Fruit fly (Drosophila melanogaster) whole organism, prepupa: ENCODE results near the gene Ogdh.

ENCODE experiments used
- Blimp-1 ChIP-seq: fragments of 200-800 bp; sonication (Bioruptor generic); optimal IDR thresholded peaks from 3 replicates; lab custom pipeline; 2017; ENCODE audit warnings: missing biosample characterization, missing genetic modification characterization, mild to moderate bottlenecking, moderate library complexity, missing genetic modification reagents
- CG10631 ChIP-seq: fragments of 200-800 bp; sonication (Bioruptor generic); optimal IDR thresholded peaks from 2 replicates; lab custom pipeline; 2016; ENCODE audit warnings: missing biosample characterization, missing genetic modification characterization
- CG10669 ChIP-seq: fragments of 200-800 bp; sonication (Bioruptor generic); optimal IDR thresholded peaks from 3 replicates; lab custom pipeline; 2018; ENCODE audit warnings: missing biosample characterization, mild to moderate bottlenecking, missing genetic modification characterization, moderate library complexity
- CG11294 ChIP-seq: fragments of 200-800 bp; sonication (Bioruptor generic); IDR thresholded peaks from 2 replicates; pipeline ENCODE4 v1.3.6; 2022; ENCODE audit warnings: missing biosample characterization, missing genetic modification characterization
- CG11762 ChIP-seq: fragments of 200-800 bp; sonication (Bioruptor generic); optimal IDR thresholded peaks from 3 replicates; lab custom pipeline; 2016; ENCODE audit warnings: missing biosample characterization, missing genetic modification characterization; ENCODE audit not compliant: insufficient read depth
- CG16779 ChIP-seq: fragments of 200-800 bp; sonication (Bioruptor generic); optimal IDR thresholded peaks from 3 replicates; lab custom pipeline; 2017; ENCODE audit warnings: missing biosample characterization, mild to moderate bottlenecking, missing genetic modification characterization
- CG3032 ChIP-seq: fragments of 200-800 bp; optimal IDR thresholded peaks from 2 replicates; lab custom pipeline; 2019; ENCODE audit warnings: missing biosample characterization, mild to moderate bottlenecking, missing genetic modification characterization, moderate library complexity
- CG31627 ChIP-seq: fragments of 200-800 bp; sonication (Bioruptor generic); optimal IDR thresholded peaks from 3 replicates; lab custom pipeline; 2016; ENCODE audit warnings: missing biosample characterization, missing genetic modification characterization
- CG34406 ChIP-seq: fragments of 200-800 bp; sonication (Bioruptor generic); optimal IDR thresholded peaks from 3 replicates; lab custom pipeline; 2016; ENCODE audit warnings: missing biosample characterization, missing genetic modification characterization
- CG3919 ChIP-seq: fragments of 200-800 bp; sonication (Bioruptor generic); optimal IDR thresholded peaks from 3 replicates; lab custom pipeline; 2016; ENCODE audit warnings: missing biosample characterization, missing genetic modification characterization
- CG6276 ChIP-seq: fragments of 200-800 bp; sonication (Bioruptor generic); optimal IDR thresholded peaks from 2 replicates; lab custom pipeline; 2017; ENCODE audit warnings: missing biosample characterization, mild to moderate bottlenecking, missing genetic modification characterization
- CG6792 ChIP-seq: fragments of 200-800 bp; sonication (Bioruptor generic); optimal IDR thresholded peaks from 3 replicates; lab custom pipeline; 2016; ENCODE audit warnings: missing biosample characterization, missing genetic modification characterization
- CG6808 ChIP-seq: fragments of 200-800 bp; sonication (Bioruptor generic); optimal IDR thresholded peaks from 3 replicates; lab custom pipeline; 2017; ENCODE audit warnings: missing biosample characterization, missing genetic modification characterization, mild to moderate bottlenecking, moderate library complexity, missing genetic modification reagents
- CG6854 ChIP-seq: fragments of 200-800 bp; sonication (Bioruptor generic); optimal IDR thresholded peaks from 2 replicates; lab custom pipeline; 2017; ENCODE audit warnings: missing biosample characterization, mild to moderate bottlenecking, missing genetic modification characterization
- CG8119 ChIP-seq: fragments of 200-800 bp; sonication (Bioruptor generic); IDR thresholded peaks from 3 replicates; pipeline ENCODE4 v1.3.6; 2022; ENCODE audit warnings: missing biosample characterization, missing genetic modification characterization
- CG8319 ChIP-seq: fragments of 200-800 bp; sonication (Bioruptor generic); optimal IDR thresholded peaks from 3 replicates; lab custom pipeline; 2016; ENCODE audit warnings: missing biosample characterization, missing genetic modification characterization
- CG9139 ChIP-seq: fragments of 200-800 bp; sonication (Bioruptor generic); optimal IDR thresholded peaks from 3 replicates; lab custom pipeline; 2017; ENCODE audit warnings: missing biosample characterization, mild to moderate bottlenecking, missing genetic modification characterization
- Eip75B ChIP-seq: fragments of 200-800 bp; sonication (Bioruptor generic); optimal IDR thresholded peaks from 3 replicates; lab custom pipeline; 2016; ENCODE audit warnings: missing biosample characterization, missing genetic modification characterization
- Eip78C ChIP-seq: fragments of 200-800 bp; sonication (Bioruptor generic); peaks from one replicate; lab custom pipeline; 2016; ENCODE audit warnings: missing biosample characterization, missing genetic modification characterization
- Eip93F ChIP-seq: fragments of 200-800 bp; sonication (Bioruptor generic); optimal IDR thresholded peaks from 2 replicates; lab custom pipeline; 2016; ENCODE audit warnings: missing biosample characterization, mild to moderate bottlenecking, missing genetic modification characterization
- Ets21C ChIP-seq: fragments of 200-800 bp; sonication (Bioruptor generic); optimal IDR thresholded peaks from 3 replicates; lab custom pipeline; 2016; ENCODE audit warnings: missing biosample characterization, missing genetic modification characterization
- Gug ChIP-seq: fragments of 200-800 bp; sonication (Bioruptor generic); IDR thresholded peaks from 2 replicates; pipeline ENCODE4 v1.3.6; 2022; ENCODE audit warnings: missing biosample characterization, missing genetic modification characterization
- Hr38 ChIP-seq: sonication (Bioruptor generic); optimal IDR thresholded peaks from 2 replicates; lab custom pipeline; 2016; ENCODE audit warnings: missing biosample characterization, missing genetic modification characterization
- Hr4 ChIP-seq: fragments of 200-800 bp; sonication (Bioruptor generic); optimal IDR thresholded peaks from 3 replicates; lab custom pipeline; 2016; ENCODE audit warnings: missing biosample characterization, missing genetic modification characterization
- Lpt ChIP-seq: fragments of 200-800 bp; sonication (Bioruptor generic); optimal IDR thresholded peaks from 3 replicates; lab custom pipeline; 2016; ENCODE audit warnings: missing biosample characterization, missing genetic modification characterization
- Smox ChIP-seq: fragments of 200-800 bp; sonication (Bioruptor generic); optimal IDR thresholded peaks from 3 replicates; lab custom pipeline; 2016; ENCODE audit warnings: missing biosample characterization, missing genetic modification characterization
- Sox102F ChIP-seq: fragments of 200-800 bp; sonication (Bioruptor generic); optimal IDR thresholded peaks from 2 replicates; lab custom pipeline; 2016; ENCODE audit warnings: missing biosample characterization, mild to moderate bottlenecking, missing genetic modification characterization
- Sox15 ChIP-seq: fragments of 200-800 bp; sonication (Bioruptor generic); optimal IDR thresholded peaks from 3 replicates; lab custom pipeline; 2016; ENCODE audit warnings: missing biosample characterization, missing genetic modification characterization
- achi ChIP-seq: fragments of 200-800 bp; sonication (Bioruptor generic); optimal IDR thresholded peaks from 3 replicates; lab custom pipeline; 2016; ENCODE audit warnings: missing biosample characterization, missing genetic modification characterization
- acj6 ChIP-seq: fragments of 200-800 bp; sonication (Bioruptor generic); optimal IDR thresholded peaks from 3 replicates; lab custom pipeline; 2016; ENCODE audit warnings: missing biosample characterization, missing genetic modification characterization
- cyc ChIP-seq: fragments of 200-800 bp; sonication (Bioruptor generic); optimal IDR thresholded peaks from 3 replicates; lab custom pipeline; 2016; ENCODE audit warnings: missing biosample characterization, missing genetic modification characterization
- dac ChIP-seq: fragments of 200-800 bp; sonication (Bioruptor generic); optimal IDR thresholded peaks from 2 replicates; lab custom pipeline; 2017; ENCODE audit warnings: missing biosample characterization, mild to moderate bottlenecking, missing genetic modification characterization
- fd59A ChIP-seq: fragments of 200-800 bp; sonication (Bioruptor generic); optimal IDR thresholded peaks from 2 replicates; lab custom pipeline; 2017; ENCODE audit warnings: missing biosample characterization, mild to moderate bottlenecking, missing genetic modification characterization, missing genetic modification reagents
- fkh ChIP-seq: fragments of 200-800 bp; sonication (Bioruptor generic); optimal IDR thresholded peaks from 3 replicates; lab custom pipeline; 2017; ENCODE audit warnings: missing biosample characterization, mild to moderate bottlenecking, missing genetic modification characterization, moderate library complexity
- lz ChIP-seq: fragments of 200-800 bp; sonication (Bioruptor generic); optimal IDR thresholded peaks from 3 replicates; lab custom pipeline; 2016; ENCODE audit warnings: missing biosample characterization, missing genetic modification characterization
- pdm3 ChIP-seq: fragments of 200-800 bp; sonication (Bioruptor generic); optimal IDR thresholded peaks from 3 replicates; lab custom pipeline; 2016; ENCODE audit warnings: missing biosample characterization, missing genetic modification characterization
- ss ChIP-seq, 2 experiments: fragments of 200-800 bp; sonication (Bioruptor generic); optimal IDR thresholded peaks; 2 replicates in 1 of 2; 3 replicates in 1 of 2; lab custom pipeline; 2017 to 2018; ENCODE audit warnings: mild to moderate bottlenecking in 2 of 2, missing biosample characterization in 2 of 2, missing genetic modification characterization in 2 of 2, moderate library complexity in 1 of 2
- svp ChIP-seq: fragments of 200-800 bp; sonication (Bioruptor generic); peaks from one replicate; lab custom pipeline; 2016; ENCODE audit warnings: missing biosample characterization, missing genetic modification characterization
- topi ChIP-seq: fragments of 200-800 bp; sonication (Bioruptor generic); optimal IDR thresholded peaks from 3 replicates; lab custom pipeline; 2016; ENCODE audit warnings: missing biosample characterization, missing genetic modification characterization
- vri ChIP-seq: fragments of 200-800 bp; sonication (Bioruptor generic); optimal IDR thresholded peaks from 3 replicates; lab custom pipeline; 2016; ENCODE audit warnings: missing biosample characterization, mild to moderate bottlenecking, missing genetic modification characterization

Ogdh gene

DNA sequence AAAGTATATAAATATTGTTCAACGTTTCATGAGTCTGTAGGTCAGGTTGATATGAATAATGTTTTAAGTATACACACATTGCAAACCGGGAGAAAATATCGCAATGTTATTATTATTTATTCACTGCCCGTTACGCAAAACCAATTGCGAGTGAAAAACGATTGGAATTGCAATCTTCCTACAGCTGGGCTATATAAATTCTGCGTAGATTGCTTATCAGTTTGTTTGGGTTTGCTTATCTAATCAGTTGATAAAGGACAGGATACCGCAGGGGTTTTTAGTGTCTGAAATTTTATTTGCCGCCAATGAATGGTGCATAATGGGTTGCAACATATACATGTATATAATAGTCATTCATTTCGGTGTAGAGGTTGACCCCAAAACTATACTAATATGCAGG lies 29.4 kb downstream of the Ogdh start:
- TF ChIP-seq Eip93F (GFP tag; lab: Kevin White, UChicago) (peak; percentile 37), svp (GFP tag; lab: Kevin White, UChicago) (peak; percentile 84), CG9139 (GFP tag; lab: Kevin White, UChicago) (no peak), vri (GFP tag; lab: Kevin White, UChicago) (peak; percentile 91), Eip78C (GFP tag; lab: Kevin White, UChicago) (peak; percentile 43)

DNA sequence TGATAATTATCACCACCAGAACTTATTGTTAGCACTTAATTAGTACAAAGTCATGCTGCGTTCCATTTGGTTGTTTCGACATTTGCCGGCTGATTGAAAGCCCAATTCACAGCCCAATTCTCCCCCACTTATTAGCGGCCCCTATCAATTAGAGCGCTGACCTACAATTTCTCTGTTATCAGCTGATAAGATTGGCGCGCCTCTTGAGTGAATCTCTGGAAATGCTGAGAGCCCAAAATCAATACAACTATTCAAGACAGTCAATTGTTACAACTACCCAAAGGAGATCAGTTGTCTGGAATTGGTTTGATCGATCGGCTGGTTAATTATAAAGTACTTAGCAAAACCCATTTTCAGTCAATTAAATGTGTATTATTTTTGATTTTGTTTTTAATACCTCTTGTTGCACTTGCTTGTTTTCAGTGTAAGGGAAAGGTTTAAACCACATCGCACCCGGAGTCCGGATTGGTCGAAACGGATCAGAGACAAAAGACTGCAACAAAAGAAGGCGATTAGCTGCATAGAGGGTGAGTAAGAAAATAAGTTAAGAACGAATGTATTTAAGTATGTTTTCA lies 30.3 kb downstream of the Ogdh start:
- no peak for TF ChIP-seq CG10631 (GFP tag; lab: Kevin White, UChicago)
- no peak for TF ChIP-seq CG8319 (GFP tag; lab: Kevin White, UChicago)
- TF ChIP-seq fkh = no peak
- TF ChIP-seq lz (GFP tag; lab: Kevin White, UChicago) = no peak
- TF ChIP-seq Eip93F (GFP tag; lab: Kevin White, UChicago) = peak; percentile 2
- no peak for TF ChIP-seq pdm3 (GFP tag; lab: Kevin White, UChicago)
- TF ChIP-seq CG3919 = no peak
- TF ChIP-seq Eip75B (GFP tag; lab: Kevin White, UChicago) = no peak
- TF ChIP-seq Hr38 = no peak
- TF ChIP-seq dac = no peak
- TF ChIP-seq topi = no peak
- TF ChIP-seq CG6792 (GFP tag; lab: Kevin White, UChicago) = peak; percentile 0
- no peak for TF ChIP-seq CG16779
- no peak for TF ChIP-seq Lpt (GFP tag; lab: Kevin White, UChicago)
- TF ChIP-seq CG10669 = no peak
- TF ChIP-seq CG6276 (GFP tag; lab: Kevin White, UChicago) = no peak

DNA sequence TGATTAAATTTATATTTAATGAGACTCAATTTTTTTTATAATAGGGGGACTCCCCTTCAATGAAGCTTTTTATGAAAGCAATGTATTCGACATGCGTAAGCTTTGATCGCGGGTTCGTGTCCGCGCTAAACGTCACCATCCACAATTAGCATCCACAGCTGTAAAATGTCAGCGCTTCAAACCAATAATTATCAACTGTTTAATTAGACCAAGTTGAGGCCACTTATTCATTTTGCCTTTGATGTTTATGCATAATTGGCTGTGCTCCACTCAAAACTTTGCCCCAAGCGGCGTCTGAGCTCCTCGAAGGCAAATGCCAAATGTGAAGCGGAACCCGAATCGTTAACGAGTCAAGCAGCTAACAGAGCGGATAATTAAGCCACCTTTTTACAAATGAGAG lies 31.0 kb downstream of the Ogdh start:
- TF ChIP-seq CG6808 (GFP tag; lab: Kevin White, UChicago) = no peak
- peak; percentile 96 for TF ChIP-seq Blimp-1
- peak; percentile 40 for TF ChIP-seq fkh

DNA sequence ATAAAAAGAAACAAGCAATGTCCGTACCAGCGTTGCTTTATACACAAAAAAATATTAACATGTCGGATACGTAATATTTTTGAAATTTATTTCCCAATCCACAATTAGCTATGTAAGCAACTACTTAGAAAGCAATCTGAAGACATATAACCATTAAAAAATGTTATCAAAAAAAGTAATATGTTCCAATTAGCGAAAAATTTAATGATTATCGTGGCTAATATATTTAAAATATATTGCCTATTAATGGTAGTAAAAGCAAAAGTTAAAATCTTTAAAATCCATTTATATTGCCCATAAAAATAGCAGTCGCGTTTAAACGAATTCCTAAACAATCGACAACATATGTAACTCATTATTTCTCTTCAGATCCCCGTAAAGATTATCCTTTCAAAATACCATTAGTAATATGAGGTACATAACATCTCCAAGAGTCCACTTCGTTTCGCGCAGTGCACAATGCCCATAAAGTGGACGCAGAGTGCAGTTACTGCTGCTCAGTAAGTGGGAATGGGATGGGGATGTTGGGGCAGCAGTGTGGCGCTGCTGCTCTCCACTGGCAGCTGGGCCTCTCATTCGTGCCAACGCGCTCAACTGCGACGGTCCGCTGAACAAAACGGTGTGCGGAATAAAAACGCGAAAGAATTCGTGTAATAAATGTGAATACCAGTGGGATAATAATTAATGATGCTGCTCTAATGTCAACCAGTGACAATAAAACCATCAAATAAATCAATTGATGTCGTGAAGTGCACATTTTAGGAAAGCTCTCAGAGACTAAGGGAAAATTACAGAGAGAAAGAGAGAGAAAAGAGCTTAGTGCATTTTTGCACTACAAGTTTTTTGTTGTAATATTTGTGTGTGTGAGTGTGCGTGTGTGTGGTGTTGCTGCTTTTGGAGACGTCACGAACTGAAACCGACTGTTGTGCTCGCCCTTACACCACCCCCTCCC lies 31.7 kb downstream of the Ogdh start:
- TF ChIP-seq Lpt (GFP tag; lab: Kevin White, UChicago) (peak; percentile 64), vri (GFP tag; lab: Kevin White, UChicago) (no peak), CG11762 (GFP tag; lab: Kevin White, UChicago) (peak; percentile 57), CG34406 (GFP tag; lab: Kevin White, UChicago) (peak; percentile 77), topi (peak; percentile 84), CG8319 (GFP tag; lab: Kevin White, UChicago) (peak; percentile 26), CG6276 (GFP tag; lab: Kevin White, UChicago) (peak; percentile 87), achi (GFP tag; lab: Kevin White, UChicago) (peak; percentile 78), CG31627 (GFP tag; lab: Kevin White, UChicago) (peak; percentile 70), Eip78C (GFP tag; lab: Kevin White, UChicago) (peak; percentile 97), CG10669 (peak; percentile 72), Hr4 (GFP tag; lab: Kevin White, UChicago) (peak; percentile 84), cyc (peak; percentile 64), svp (GFP tag; lab: Kevin White, UChicago) (peak; percentile 93), CG8119 (peak; percentile 69; the same call in 2 of the 3 replicates), fd59A (GFP tag; lab: Kevin White, UChicago) (peak; percentile 75), ss (GFP tag; optimal IDR thresholded peaks at IDR 0.05; lab: Kevin White, UChicago) (peak; percentile 63 to 71), Eip75B (GFP tag; lab: Kevin White, UChicago) (peak; percentile 84), Gug (GFP tag; lab: Robert Waterston, UW) (peak; percentile 68), Hr38 (no peak), acj6 (peak; percentile 74), CG3919 (peak; percentile 83), CG11294 (peak; percentile 75), Eip93F (GFP tag; lab: Kevin White, UChicago) (peak; percentile 23), lz (GFP tag; lab: Kevin White, UChicago) (peak; percentile 83), Sox102F (peak; percentile 59), CG6792 (GFP tag; lab: Kevin White, UChicago) (peak; percentile 59), Smox (GFP tag; lab: Kevin White, UChicago) (peak; percentile 81), pdm3 (GFP tag; lab: Kevin White, UChicago) (peak; percentile 77), Sox15 (GFP tag; lab: Kevin White, UChicago) (peak; percentile 70), CG16779 (peak; percentile 31), Ets21C (GFP tag; lab: Kevin White, UChicago) (peak; percentile 16), CG3032 (peak; percentile 70), CG6854 (GFP tag; lab: Kevin White, UChicago) (peak; percentile 41), CG6808 (GFP tag; lab: Kevin White, UChicago) (peak; percentile 86), dac (peak; percentile 58)
